Fruit fly (Drosophila melanogaster) whole organism, adult: ENCODE data around the gene Vha100-2.

Experiments used
- CG11617 ChIP-seq: fragments of 200-800 bp; sonication (Bioruptor generic); optimal IDR thresholded peaks from 2 replicates; lab custom pipeline; 2017; ENCODE audit warnings: mild to moderate bottlenecking, missing biosample characterization, missing genetic modification reagents, missing genetic modification characterization
- CG12768 ChIP-seq: fragments of 200-800 bp; sonication (Bioruptor generic); optimal IDR thresholded peaks from 2 replicates; lab custom pipeline; 2017; ENCODE audit warnings: missing biosample characterization, missing genetic modification characterization, mild to moderate bottlenecking, moderate library complexity, missing genetic modification reagents
- CG14711 ChIP-seq: fragments of 200-800 bp; sonication (Bioruptor generic); optimal IDR thresholded peaks from 2 replicates; lab custom pipeline; 2018; ENCODE audit warnings: missing biosample characterization, mild to moderate bottlenecking, missing genetic modification characterization, moderate library complexity
- CG1620 ChIP-seq: fragments of 200-800 bp; sonication (Bioruptor generic); optimal IDR thresholded peaks from 2 replicates; lab custom pipeline; 2016; ENCODE audit warnings: missing biosample characterization, missing genetic modification characterization
- CG33017 ChIP-seq: fragments of 200-800 bp; sonication (Bioruptor generic); optimal IDR thresholded peaks from 2 replicates; lab custom pipeline; 2018; ENCODE audit warnings: missing biosample characterization, mild to moderate bottlenecking, missing genetic modification characterization, moderate library complexity
- CG5204 ChIP-seq: fragments of 200-800 bp; sonication (Bioruptor generic); optimal IDR thresholded peaks from 2 replicates; lab custom pipeline; 2016; ENCODE audit warnings: missing biosample characterization, missing genetic modification characterization
- CG7045 ChIP-seq: fragments of 200-800 bp; sonication (Bioruptor generic); optimal IDR thresholded peaks from 2 replicates; lab custom pipeline; 2017; ENCODE audit warnings: missing biosample characterization, mild to moderate bottlenecking, missing genetic modification characterization
- CG7101 ChIP-seq: fragments of 200-800 bp; sonication (Bioruptor generic); optimal IDR thresholded peaks from 2 replicates; lab custom pipeline; 2018; ENCODE audit warnings: missing biosample characterization, mild to moderate bottlenecking, missing genetic modification characterization, moderate library complexity
- Clk ChIP-seq: fragments of 200-800 bp; sonication (Bioruptor generic); optimal IDR thresholded peaks from 2 replicates; lab custom pipeline; 2017; ENCODE audit warnings: missing biosample characterization, missing genetic modification characterization
- Crg-1 ChIP-seq: fragments of 200-800 bp; sonication (Bioruptor generic); optimal IDR thresholded peaks from 2 replicates; lab custom pipeline; 2016; ENCODE audit warnings: missing biosample characterization, missing genetic modification characterization
- Hr96 ChIP-seq: fragments of 200-800 bp; sonication (Bioruptor generic); optimal IDR thresholded peaks from 2 replicates; lab custom pipeline; 2016; ENCODE audit warnings: missing biosample characterization, missing genetic modification characterization
- Mnt ChIP-seq: fragments of 200-800 bp; sonication (Bioruptor generic); optimal IDR thresholded peaks from 2 replicates; lab custom pipeline; 2016; ENCODE audit warnings: missing biosample characterization, mild to moderate bottlenecking, missing genetic modification characterization
- bab1 ChIP-seq: fragments of 200-800 bp; sonication (Bioruptor generic); optimal IDR thresholded peaks from 3 replicates; lab custom pipeline; 2019; ENCODE audit warnings: missing biosample characterization, mild to moderate bottlenecking, missing genetic modification characterization, moderate library complexity
- cic ChIP-seq: fragments of 200-800 bp; sonication (Bioruptor generic); optimal IDR thresholded peaks from 2 replicates; lab custom pipeline; 2017; ENCODE audit warnings: missing biosample characterization, mild to moderate bottlenecking, missing genetic modification characterization, moderate library complexity
- cnc ChIP-seq, 2 experiments: fragments of >200 bp; optimal IDR thresholded peaks; 2 replicates each; lab custom pipeline; 2017
- kay ChIP-seq: fragments of 200-800 bp; sonication (Bioruptor generic); peaks from one replicate; lab custom pipeline; 2016; ENCODE audit warnings: missing biosample characterization, missing genetic modification characterization, borderline replicate concordance
- ovo ChIP-seq: fragments of 200-800 bp; sonication (Bioruptor generic); optimal IDR thresholded peaks from 2 replicates; lab custom pipeline; 2016; ENCODE audit warnings: missing biosample characterization, missing genetic modification characterization
- pad ChIP-seq: fragments of 200-800 bp; sonication (Bioruptor generic); optimal IDR thresholded peaks from 3 replicates; lab custom pipeline; 2017; ENCODE audit warnings: missing biosample characterization, missing genetic modification characterization, mild to moderate bottlenecking, moderate library complexity, missing genetic modification reagents
- tj ChIP-seq: fragments of 200-800 bp; sonication (Bioruptor generic); optimal IDR thresholded peaks from 3 replicates; lab custom pipeline; 2017; ENCODE audit warnings: missing biosample characterization, mild to moderate bottlenecking, missing genetic modification characterization, moderate library complexity
- toe ChIP-seq: fragments of 200-800 bp; sonication (Bioruptor generic); optimal IDR thresholded peaks from 2 replicates; lab custom pipeline; 2016; ENCODE audit warnings: missing biosample characterization, missing genetic modification characterization

Gene Vha100-2

dm6 chr3R:18423352-18423751, 24.4 kb upstream of the Vha100-2 start:
- TF ChIP-seq kay (GFP tag; lab: Kevin White, UChicago), result peak; percentile 59
- no peak for TF ChIP-seq ovo (GFP tag; lab: Kevin White, UChicago)

- TF ChIP-seq CG12768 (GFP tag; lab: Kevin White, UChicago) (no peak), CG5204 (no peak), CG11617 (no peak), cic (GFP tag; lab: Kevin White, UChicago) (no peak), Clk (GFP tag; lab: Kevin White, UChicago) (no peak), Mnt (GFP tag; lab: Kevin White, UChicago) (no peak), bab1 (GFP tag; lab: Kevin White, UChicago) (no peak), CG7045 (no peak), CG1620 (GFP tag; lab: Kevin White, UChicago) (no peak), toe (no peak), cnc (optimal IDR thresholded peaks at IDR 0.05; lab: Kevin White, UChicago) (no peak), pad (GFP tag; lab: Kevin White, UChicago) (no peak), CG33017 (tag; lab: Kevin White, UChicago) (no peak), ovo (GFP tag; lab: Kevin White, UChicago) (no peak)
These were observed 23.5 kb upstream of the Vha100-2 start for dm6 chr3R:18422446-18422845.

dm6 chr3R:18412279-18413214, 13.6 kb upstream of the Vha100-2 start, which contains the start of gene CG31122:
TSS of gene CG31122 (minus strand) at chr3R:18412874.
- peak; percentile 66 for TF ChIP-seq Hr96 (GFP tag; lab: Kevin White, UChicago)
- peak; percentile 40 for TF ChIP-seq tj (GFP tag; lab: Kevin White, UChicago)
- peak; percentile 51 for TF ChIP-seq Mnt (GFP tag; lab: Kevin White, UChicago)
- no peak for TF ChIP-seq Crg-1 (GFP tag; lab: Kevin White, UChicago)
- TF ChIP-seq CG1620 (GFP tag; lab: Kevin White, UChicago), result peak; percentile 37
- no peak for TF ChIP-seq bab1 (GFP tag; lab: Kevin White, UChicago)
- TF ChIP-seq CG33017 (tag; lab: Kevin White, UChicago), result no peak
- TF ChIP-seq pad (GFP tag; lab: Kevin White, UChicago), result peak; percentile 35
- peak; percentile 30 for TF ChIP-seq ovo (GFP tag; lab: Kevin White, UChicago)
- TF ChIP-seq toe, result peak; percentile 74
- no peak for TF ChIP-seq cnc (optimal IDR thresholded peaks at IDR 0.05; lab: Kevin White, UChicago)
- peak; percentile 20 for TF ChIP-seq CG7045
- TF ChIP-seq cic (GFP tag; lab: Kevin White, UChicago), result no peak
- TF ChIP-seq CG5204, result no peak
- no peak for TF ChIP-seq kay (GFP tag; lab: Kevin White, UChicago)
- peak; percentile 73 for TF ChIP-seq CG14711
- peak; percentile 52 for TF ChIP-seq CG11617
- TF ChIP-seq CG7101 (tag; lab: Kevin White, UChicago), result peak; percentile 11
- peak; percentile 29 for TF ChIP-seq CG12768 (GFP tag; lab: Kevin White, UChicago)
- TF ChIP-seq Clk (GFP tag; lab: Kevin White, UChicago), result peak; percentile 10

- TF ChIP-seq Mnt (GFP tag; lab: Kevin White, UChicago), result no peak
These were observed 12.3 kb upstream of the Vha100-2 start, which contains the start of gene CG10864 for dm6 chr3R:18411205-18411749. TSS of gene CG10864 (minus strand) at chr3R:18411631.

- TF ChIP-seq Hr96 (GFP tag; lab: Kevin White, UChicago) (peak; percentile 80), Mnt (GFP tag; lab: Kevin White, UChicago) (peak; percentile 76), cnc (optimal IDR thresholded peaks at IDR 0.05; lab: Kevin White, UChicago) (no peak), Clk (GFP tag; lab: Kevin White, UChicago) (peak; percentile 57), pad (GFP tag; lab: Kevin White, UChicago) (peak; percentile 61), CG7045 (peak; percentile 66), CG12768 (GFP tag; lab: Kevin White, UChicago) (peak; percentile 84), CG5204 (no peak), CG33017 (tag; lab: Kevin White, UChicago) (peak; percentile 73), toe (peak; percentile 76), ovo (GFP tag; lab: Kevin White, UChicago) (no peak), kay (GFP tag; lab: Kevin White, UChicago) (no peak), CG1620 (GFP tag; lab: Kevin White, UChicago) (peak; percentile 71), cic (GFP tag; lab: Kevin White, UChicago) (peak; percentile 37), Crg-1 (GFP tag; lab: Kevin White, UChicago) (peak; percentile 86), CG7101 (tag; lab: Kevin White, UChicago) (peak; percentile 81), CG11617 (peak; percentile 80), CG14711 (peak; percentile 95), bab1 (GFP tag; lab: Kevin White, UChicago) (peak; percentile 80), tj (GFP tag; lab: Kevin White, UChicago) (peak; percentile 49)
These were observed 5.7 kb upstream of the Vha100-2 start, which contains the start of gene CG7685 for dm6 chr3R:18404713-18405112. TSS of gene CG7685 (plus strand) at chr3R:18404940.
